Worm (Caenorhabditis elegans): ENCODE measurements around the gene pab-2.

The pab-2 gene

DNA sequence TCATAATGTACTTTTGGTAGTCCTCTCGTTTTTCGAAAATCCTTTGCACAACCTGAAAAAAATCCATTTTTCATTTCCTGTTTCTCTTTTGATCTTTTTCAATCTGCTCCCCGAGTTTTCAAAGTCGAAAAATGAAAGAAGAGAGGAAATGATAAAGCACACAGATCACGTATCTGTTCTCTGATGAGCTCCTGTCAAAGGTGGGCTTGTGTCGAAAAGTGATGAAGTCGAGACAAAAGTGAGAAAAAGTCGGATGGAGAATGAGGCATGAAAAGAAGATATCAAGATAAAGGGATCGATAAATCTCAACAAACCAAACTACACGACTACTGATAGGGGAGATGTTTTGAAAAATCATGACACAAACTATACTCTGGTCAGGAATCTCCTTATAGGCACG is 27.9 kb upstream of the pab-2 start:
- TF ChIP-seq dmd-4 (tag; optimal IDR thresholded peaks at IDR 0.05) = no peak
- peak; percentile 61 for TF ChIP-seq nhr-129 (tag; optimal IDR thresholded peaks at IDR 0.05)
- TF ChIP-seq F13H6.1 (tag; optimal IDR thresholded peaks at IDR 0.05) = peak; percentile 68
- no peak for TF ChIP-seq lin-13 (GFP tag; optimal IDR thresholded peaks at IDR 0.05)
- TF ChIP-seq sma-9 (GFP tag; optimal IDR thresholded peaks at IDR 0.05) = peak; percentile 64
- TF ChIP-seq sma-9 (tag; optimal IDR thresholded peaks at IDR 0.05) = no peak
- no peak for TF ChIP-seq nhr-237 (tag; optimal IDR thresholded peaks at IDR 0.05)
- TF ChIP-seq peb-1 (tag; optimal IDR thresholded peaks at IDR 0.05) = no peak

- TF ChIP-seq lsy-2 (tag; optimal IDR thresholded peaks at IDR 0.05) (no peak), sma-3 (GFP tag; optimal IDR thresholded peaks at IDR 0.05) (no peak)
These were observed 23.7 kb upstream of the pab-2 start, which contains the start of gene odr-1 for ce11 chrX:13550890-13551289. Gene odr-1 (minus strand): TSS chrX:13550990.

DNA sequence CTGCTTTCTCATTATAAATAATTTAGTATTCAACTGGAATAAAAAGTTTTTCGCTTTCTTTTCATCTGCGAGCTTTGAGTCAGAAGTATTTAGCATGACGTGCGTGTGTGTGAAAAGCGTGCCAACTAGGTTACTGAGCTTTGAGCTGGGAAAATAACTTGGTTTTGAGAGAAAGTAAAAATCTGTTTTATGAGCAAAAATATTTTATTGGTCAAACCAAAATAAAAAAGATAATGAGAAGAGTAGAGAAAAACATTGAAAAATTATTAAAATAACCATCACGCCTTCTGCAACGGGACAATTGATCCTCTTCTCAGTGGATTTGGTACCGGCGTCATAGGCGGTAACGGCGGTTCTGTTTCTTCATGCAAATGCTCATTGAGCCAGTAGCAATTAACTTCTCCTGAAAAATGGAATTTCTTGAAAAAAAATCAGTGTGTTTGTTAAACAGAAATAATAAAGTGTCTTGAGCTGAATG is 17.4 kb upstream of the pab-2 start:
- TF ChIP-seq nhr-237 (tag; optimal IDR thresholded peaks at IDR 0.05) = no peak
- TF ChIP-seq nhr-21 (tag; optimal IDR thresholded peaks at IDR 0.05) = peak; percentile 60
- peak; percentile 81 for TF ChIP-seq unc-55 (GFP tag; optimal IDR thresholded peaks at IDR 0.05)
- no peak for TF ChIP-seq unc-62 (GFP tag; optimal IDR thresholded peaks at IDR 0.05)
- peak; percentile 2 for TF ChIP-seq nhr-25 (tag; optimal IDR thresholded peaks at IDR 0.05)
- TF ChIP-seq unc-39 (tag; optimal IDR thresholded peaks at IDR 0.05) = no peak
- no peak for TF ChIP-seq peb-1 (tag; optimal IDR thresholded peaks at IDR 0.05)
- no peak for TF ChIP-seq ztf-11 (tag; optimal IDR thresholded peaks at IDR 0.05)
- no peak for TF ChIP-seq nhr-23 (tag; optimal IDR thresholded peaks at IDR 0.05)
- TF ChIP-seq skn-1 (tag; optimal IDR thresholded peaks at IDR 0.05) = no peak
- TF ChIP-seq crh-2 (tag; optimal IDR thresholded peaks at IDR 0.05) = peak; percentile 3
- TF ChIP-seq fos-1 (tag; optimal IDR thresholded peaks at IDR 0.05) = no peak
- TF ChIP-seq sma-3 (GFP tag; optimal IDR thresholded peaks at IDR 0.05) = no peak
- peak; percentile 78 for TF ChIP-seq ama-1 (optimal IDR thresholded peaks at IDR 0.05)
- no peak for TF ChIP-seq nhr-11 (tag; optimal IDR thresholded peaks at IDR 0.05)
- no peak for TF ChIP-seq lsy-2 (tag; optimal IDR thresholded peaks at IDR 0.05)

DNA sequence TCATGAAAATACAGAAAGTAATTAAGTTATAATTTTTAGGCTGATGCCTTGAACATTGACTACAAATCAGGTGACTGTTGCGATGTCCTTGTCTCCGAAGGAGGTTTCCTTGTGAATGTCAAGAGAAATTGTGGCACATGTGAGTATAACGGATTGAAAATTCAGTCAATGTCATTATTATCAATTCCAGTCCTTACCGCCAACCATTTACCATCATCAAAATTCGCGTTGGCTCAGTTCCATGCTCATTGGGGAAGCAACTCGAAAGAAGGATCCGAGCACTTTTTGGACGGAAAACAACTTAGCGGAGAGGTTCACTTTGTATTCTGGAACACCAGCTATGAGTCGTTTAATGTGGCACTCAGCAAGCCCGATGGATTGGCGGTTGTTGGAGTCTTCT is 16.1 kb upstream of the pab-2 start:
- TF ChIP-seq nhr-77 (tag; optimal IDR thresholded peaks at IDR 0.05) (no peak), Y55F3AM.14 (GFP tag; optimal IDR thresholded peaks at IDR 0.05) (no peak), C34F6.9 (tag; optimal IDR thresholded peaks at IDR 0.05) (no peak), crh-2 (tag; optimal IDR thresholded peaks at IDR 0.05) (no peak), alr-1 (tag; optimal IDR thresholded peaks at IDR 0.05) (no peak), elt-3 (tag; optimal IDR thresholded peaks at IDR 0.05) (no peak), aly-2 (tag; optimal IDR thresholded peaks at IDR 0.05) (no peak), nhr-6 (tag; optimal IDR thresholded peaks at IDR 0.05) (no peak), unc-55 (GFP tag; optimal IDR thresholded peaks at IDR 0.05) (no peak)

- TF ChIP-seq Y55F3AM.14 (GFP tag; optimal IDR thresholded peaks at IDR 0.05) (peak; percentile 29), nhr-129 (tag; optimal IDR thresholded peaks at IDR 0.05) (peak; percentile 10), ama-1 (optimal IDR thresholded peaks at IDR 0.05) (peak; percentile 26), lin-13 (GFP tag; optimal IDR thresholded peaks at IDR 0.05) (peak; percentile 26), lsy-2 (tag; optimal IDR thresholded peaks at IDR 0.05) (peak in 1 of 2 experiments; percentile 33), sma-3 (GFP tag; optimal IDR thresholded peaks at IDR 0.05) (no peak), crh-2 (tag; optimal IDR thresholded peaks at IDR 0.05) (peak; percentile 17), nhr-237 (tag; optimal IDR thresholded peaks at IDR 0.05) (no peak), ztf-4 (tag; optimal IDR thresholded peaks at IDR 0.05) (peak; percentile 38), sma-9 (GFP tag; optimal IDR thresholded peaks at IDR 0.05) (peak; percentile 51), sma-9 (tag; optimal IDR thresholded peaks at IDR 0.05) (no peak), ceh-16 (tag; optimal IDR thresholded peaks at IDR 0.05) (no peak), sem-4 (tag; optimal IDR thresholded peaks at IDR 0.05) (peak; percentile 12), blmp-1 (tag; optimal IDR thresholded peaks at IDR 0.05; ENCODE audit: insufficient read depth) (peak; percentile 31), mdl-1 (tag; optimal IDR thresholded peaks at IDR 0.05) (no peak), unc-55 (GFP tag; optimal IDR thresholded peaks at IDR 0.05) (peak; percentile 37), C34F6.9 (tag; optimal IDR thresholded peaks at IDR 0.05) (peak; percentile 56), ztf-11 (tag; optimal IDR thresholded peaks at IDR 0.05) (no peak), nhr-11 (tag; optimal IDR thresholded peaks at IDR 0.05) (no peak)
These were observed 15.5 kb upstream of the pab-2 start for ce11 chrX:13542757-13543156.

Data from whole organism, L2 larva.